2 fruit fly cellular contexts compared by ENCODE assay signal in genomic region chr2L:602439-602879, dm6.
TF ChIP-seq lines count a peak whose summit lies in the region.

Gene CG13689 (plus strand): TSS chr2L:602813.

TF ChIP-seq in whole organism, embryonic, 481 proteins besides CTCF, POLR2A, EP300 and RAD21 (continued from another document and continues in another):
- no peak for TF ChIP-seq repo (GFP tag; optimal IDR thresholded peaks at IDR 0.05; lab: Kevin White, UChicago)
- no peak for TF ChIP-seq CG15479 (GFP tag; optimal IDR thresholded peaks at IDR 0.05; lab: Kevin White, UChicago)
- TF ChIP-seq gsb (GFP tag; IDR thresholded peaks at IDR 0.05; lab: Robert Waterston, UW), result no peak
- no peak for TF ChIP-seq p53 (GFP tag; optimal IDR thresholded peaks at IDR 0.05; lab: Kevin White, UChicago)
- peak; percentile 99 for TF ChIP-seq Dip2 (GFP tag; IDR thresholded peaks at IDR 0.05; lab: Robert Waterston, UW)
- TF ChIP-seq Optix (GFP tag; IDR thresholded peaks at IDR 0.05; lab: Robert Waterston, UW), result no peak
- TF ChIP-seq CG1792 (GFP tag; optimal IDR thresholded peaks at IDR 0.05; lab: Kevin White, UChicago), result no peak
- TF ChIP-seq HmgD (GFP tag; optimal IDR thresholded peaks at IDR 0.05; lab: Kevin White, UChicago), result no peak
- TF ChIP-seq sens-2 (GFP tag; IDR thresholded peaks at IDR 0.05; lab: Robert Waterston, UW), result no peak
- TF ChIP-seq CG2129 (GFP tag; IDR thresholded peaks at IDR 0.05; lab: Robert Waterston, UW; ENCODE audit: partially characterized antibody), result no peak
- TF ChIP-seq H15 (GFP tag; IDR thresholded peaks at IDR 0.05; lab: Robert Waterston, UW), result no peak
- no peak for TF ChIP-seq CG14860 (GFP tag; IDR thresholded peaks at IDR 0.05; lab: Robert Waterston, UW; ENCODE audit: partially characterized antibody)
- TF ChIP-seq salm (tag; optimal IDR thresholded peaks at IDR 0.05; lab: Kevin White, UChicago), result no peak
- peak; percentile 49 for TF ChIP-seq Xrp1 (GFP tag; IDR thresholded peaks at IDR 0.05; lab: Robert Waterston, UW)
- TF ChIP-seq mirr (GFP tag; optimal IDR thresholded peaks at IDR 0.05; lab: Kevin White, UChicago), result no peak
- TF ChIP-seq fd64A (GFP tag; optimal IDR thresholded peaks at IDR 0.05; lab: Kevin White, UChicago), result no peak
- peak; percentile 69 for TF ChIP-seq CG14710 (tag; optimal IDR thresholded peaks at IDR 0.05; lab: Kevin White, UChicago)
- peak; percentile 20 for TF ChIP-seq pfk (GFP tag; optimal IDR thresholded peaks at IDR 0.05; lab: Kevin White, UChicago)
- peak; percentile 7 for TF ChIP-seq CG16815 (GFP tag; optimal IDR thresholded peaks at IDR 0.05; lab: Kevin White, UChicago)
- no peak for TF ChIP-seq sd (tag; optimal IDR thresholded peaks at IDR 0.05; lab: Kevin White, UChicago)
- peak; percentile 34 for TF ChIP-seq phol (tag; optimal IDR thresholded peaks at IDR 0.05; lab: Kevin White, UChicago)
- TF ChIP-seq CG1647 (GFP tag; optimal IDR thresholded peaks at IDR 0.05; lab: Kevin White, UChicago), result peak; percentile 9
- no peak for TF ChIP-seq so (GFP tag; IDR thresholded peaks at IDR 0.05; lab: Robert Waterston, UW)
- no peak for TF ChIP-seq Dbx (GFP tag; IDR thresholded peaks at IDR 0.05; lab: Robert Waterston, UW)
- peak; percentile 59 for TF ChIP-seq CG11504 (tag; optimal IDR thresholded peaks at IDR 0.05; lab: Kevin White, UChicago)
- TF ChIP-seq Adf1 (GFP tag; IDR thresholded peaks at IDR 0.05; lab: Robert Waterston, UW), result no peak
- no peak for TF ChIP-seq hkb (optimal IDR thresholded peaks at IDR 0.05; lab: Kevin White, UChicago)
- TF ChIP-seq hkb (GFP tag; IDR thresholded peaks at IDR 0.05; lab: Robert Waterston, UW), result peak; percentile 20; the same call in 1 of the 2 replicates
- no peak for TF ChIP-seq nau (GFP tag; optimal IDR thresholded peaks at IDR 0.05; lab: Kevin White, UChicago)
- TF ChIP-seq CG13894 (tag; optimal IDR thresholded peaks at IDR 0.05; lab: Kevin White, UChicago), result no peak
- TF ChIP-seq pnt (GFP tag; optimal IDR thresholded peaks at IDR 0.05; lab: Kevin White, UChicago), result peak; percentile 27
- TF ChIP-seq CG10543 (GFP tag; optimal IDR thresholded peaks at IDR 0.05; lab: Kevin White, UChicago), result no peak
- TF ChIP-seq HHEX (GFP tag; optimal IDR thresholded peaks at IDR 0.05; lab: Kevin White, UChicago), result no peak
- peak; percentile 85 for TF ChIP-seq trem (tag; optimal IDR thresholded peaks at IDR 0.05; lab: Kevin White, UChicago)
- peak; percentile 35 for TF ChIP-seq pum (GFP tag; optimal IDR thresholded peaks at IDR 0.05; lab: Kevin White, UChicago)
- peak; percentile 36 for TF ChIP-seq Max (GFP tag; optimal IDR thresholded peaks at IDR 0.05; lab: Kevin White, UChicago)
- peak; percentile 26 for TF ChIP-seq CG2202 (tag; optimal IDR thresholded peaks at IDR 0.05; lab: Kevin White, UChicago)
- peak in 1 of 2 experiments; percentile 74 for TF ChIP-seq eve (GFP tag; optimal IDR thresholded peaks at IDR 0.05; lab: Kevin White, UChicago)
- TF ChIP-seq CG10979 (tag; optimal IDR thresholded peaks at IDR 0.05; lab: Kevin White, UChicago), result peak; percentile 96
- TF ChIP-seq CG6683 (GFP tag; optimal IDR thresholded peaks at IDR 0.05; lab: Kevin White, UChicago), result no peak
- TF ChIP-seq CG11398 (GFP tag; optimal IDR thresholded peaks at IDR 0.05; lab: Kevin White, UChicago), result no peak
- no peak for TF ChIP-seq pb (GFP tag; optimal IDR thresholded peaks at IDR 0.05; lab: Kevin White, UChicago)
- TF ChIP-seq Drgx (GFP tag; IDR thresholded peaks at IDR 0.05; lab: Robert Waterston, UW), result no peak
- TF ChIP-seq sim (GFP tag; IDR thresholded peaks at IDR 0.05; lab: Robert Waterston, UW), result no peak
- TF ChIP-seq CG17385 (GFP tag; optimal IDR thresholded peaks at IDR 0.05; lab: Kevin White, UChicago), result no peak
- peak; percentile 16 for TF ChIP-seq CG8388 (GFP tag; optimal IDR thresholded peaks at IDR 0.05; lab: Kevin White, UChicago)
- TF ChIP-seq Dll (GFP tag; IDR thresholded peaks at IDR 0.05; lab: Robert Waterston, UW; ENCODE audit: partially characterized antibody), result peak; percentile 56; the same call in 2 of the 4 replicates
- TF ChIP-seq pan (optimal IDR thresholded peaks at IDR 0.05; lab: Kevin White, UChicago), result no peak
- TF ChIP-seq pan (GFP tag; optimal IDR thresholded peaks at IDR 0.05 in 1 of 2, IDR thresholded peaks at IDR 0.05 in 1 of 2), result no peak
- no peak for TF ChIP-seq oc (tag; optimal IDR thresholded peaks at IDR 0.05; lab: Kevin White, UChicago)
- no peak for TF ChIP-seq Nf-YA (GFP tag; IDR thresholded peaks at IDR 0.05; lab: Robert Waterston, UW)
- TF ChIP-seq CG11093 (GFP tag; IDR thresholded peaks at IDR 0.05; lab: Robert Waterston, UW), result no peak
- no peak for TF ChIP-seq vnd (GFP tag; IDR thresholded peaks at IDR 0.05; lab: Robert Waterston, UW; ENCODE audit: partially characterized antibody)
- no peak for TF ChIP-seq CG12744 (GFP tag; optimal IDR thresholded peaks at IDR 0.05; lab: Kevin White, UChicago)
- no peak for TF ChIP-seq NC2α (GFP tag; optimal IDR thresholded peaks at IDR 0.05; lab: Kevin White, UChicago)
- TF ChIP-seq CG4282 (GFP tag; optimal IDR thresholded peaks at IDR 0.05; lab: Kevin White, UChicago), result no peak
- peak; percentile 55 for TF ChIP-seq onecut (GFP tag; IDR thresholded peaks at IDR 0.05; lab: Robert Waterston, UW)
- no peak for TF ChIP-seq sr (GFP tag; IDR thresholded peaks at IDR 0.05; lab: Robert Waterston, UW)
- no peak for TF ChIP-seq ac (GFP tag; optimal IDR thresholded peaks at IDR 0.05; lab: Kevin White, UChicago)
- TF ChIP-seq caup (GFP tag; optimal IDR thresholded peaks at IDR 0.05; lab: Kevin White, UChicago; ENCODE audit: severe bottlenecking), result peak; percentile 32
- TF ChIP-seq knrl (GFP tag; IDR thresholded peaks at IDR 0.05; lab: Robert Waterston, UW; ENCODE audit: partially characterized antibody), result no peak
- TF ChIP-seq unc-4 (GFP tag; IDR thresholded peaks at IDR 0.05; lab: Robert Waterston, UW; ENCODE audit: partially characterized antibody), result no peak; the same call in 1 of the 2 replicates
- no peak for TF ChIP-seq Usf (GFP tag; optimal IDR thresholded peaks at IDR 0.05; lab: Kevin White, UChicago)
- no peak for TF ChIP-seq psq (GFP tag; optimal IDR thresholded peaks at IDR 0.05; lab: Kevin White, UChicago)
- peak; percentile 15; the same call in 1 of the 2 replicates for TF ChIP-seq CG10366 (GFP tag; IDR thresholded peaks at IDR 0.05; lab: Robert Waterston, UW)
- peak; percentile 53 for TF ChIP-seq CG12659 (GFP tag; optimal IDR thresholded peaks at IDR 0.05; lab: Kevin White, UChicago)
- peak; percentile 21 for TF ChIP-seq CG13775 (GFP tag; optimal IDR thresholded peaks at IDR 0.05; lab: Kevin White, UChicago)

TF ChIP-seq in whole organism, prepupa, 60 proteins besides CTCF, POLR2A, EP300 and RAD21 (continued from another document):
- peak; percentile 56 for TF ChIP-seq pdm3 (GFP tag; optimal IDR thresholded peaks at IDR 0.05; lab: Kevin White, UChicago)
- TF ChIP-seq CG10669 (GFP tag; optimal IDR thresholded peaks at IDR 0.05; lab: Kevin White, UChicago), result no peak
- no peak for TF ChIP-seq CG6276 (GFP tag; optimal IDR thresholded peaks at IDR 0.05; lab: Kevin White, UChicago)
- TF ChIP-seq esn (GFP tag; optimal IDR thresholded peaks at IDR 0.05; lab: Kevin White, UChicago), result peak; percentile 60
- peak; percentile 82 for TF ChIP-seq Eip78C (GFP tag; lab: Kevin White, UChicago)
- TF ChIP-seq Blimp-1 (GFP tag; optimal IDR thresholded peaks at IDR 0.05; lab: Kevin White, UChicago), result no peak
- TF ChIP-seq CG34406 (GFP tag; optimal IDR thresholded peaks at IDR 0.05; lab: Kevin White, UChicago), result no peak
- TF ChIP-seq CG31627 (GFP tag; optimal IDR thresholded peaks at IDR 0.05; lab: Kevin White, UChicago), result peak; percentile 56
- no peak for TF ChIP-seq CG7368 (GFP tag; optimal IDR thresholded peaks at IDR 0.05; lab: Kevin White, UChicago)
- TF ChIP-seq Sox102F (GFP tag; optimal IDR thresholded peaks at IDR 0.05; lab: Kevin White, UChicago), result no peak
- TF ChIP-seq CG6808 (GFP tag; optimal IDR thresholded peaks at IDR 0.05; lab: Kevin White, UChicago), result no peak
- TF ChIP-seq Sox14 (GFP tag; optimal IDR thresholded peaks at IDR 0.05; lab: Kevin White, UChicago), result peak; percentile 46
- peak; percentile 61 for TF ChIP-seq svp (GFP tag; lab: Kevin White, UChicago)
- TF ChIP-seq Smox (GFP tag; optimal IDR thresholded peaks at IDR 0.05; lab: Kevin White, UChicago), result peak; percentile 17
- no peak for TF ChIP-seq ss (GFP tag; optimal IDR thresholded peaks at IDR 0.05; lab: Kevin White, UChicago)
- no peak for TF ChIP-seq CG15336 (GFP tag; IDR thresholded peaks at IDR 0.05; lab: Robert Waterston, UW)
- no peak for TF ChIP-seq CG9139 (GFP tag; optimal IDR thresholded peaks at IDR 0.05; lab: Kevin White, UChicago)
- TF ChIP-seq CG10631 (GFP tag; optimal IDR thresholded peaks at IDR 0.05; lab: Kevin White, UChicago), result peak; percentile 46
- TF ChIP-seq achi (GFP tag; optimal IDR thresholded peaks at IDR 0.05; lab: Kevin White, UChicago), result no peak
- peak; percentile 10 for TF ChIP-seq CG6792 (GFP tag; optimal IDR thresholded peaks at IDR 0.05; lab: Kevin White, UChicago)
- TF ChIP-seq salr (GFP tag; optimal IDR thresholded peaks at IDR 0.05; lab: Kevin White, UChicago), result no peak
- no peak for TF ChIP-seq CG6163 (GFP tag; IDR thresholded peaks at IDR 0.05; lab: Robert Waterston, UW)
- TF ChIP-seq CG3032 (tag; optimal IDR thresholded peaks at IDR 0.05; lab: Kevin White, UChicago), result no peak
- no peak for TF ChIP-seq Ets21C (GFP tag; optimal IDR thresholded peaks at IDR 0.05; lab: Kevin White, UChicago)
- no peak for TF ChIP-seq Sox15 (GFP tag; optimal IDR thresholded peaks at IDR 0.05; lab: Kevin White, UChicago)
- no peak for TF ChIP-seq spab (GFP tag; optimal IDR thresholded peaks at IDR 0.05; lab: Kevin White, UChicago)
- no peak for TF ChIP-seq vri (GFP tag; optimal IDR thresholded peaks at IDR 0.05; lab: Kevin White, UChicago)
- no peak for TF ChIP-seq Hr38 (GFP tag; optimal IDR thresholded peaks at IDR 0.05; lab: Kevin White, UChicago)
- no peak for TF ChIP-seq CG4318 (GFP tag; optimal IDR thresholded peaks at IDR 0.05; lab: Kevin White, UChicago)
- TF ChIP-seq CG3919 (GFP tag; optimal IDR thresholded peaks at IDR 0.05; lab: Kevin White, UChicago), result peak; percentile 27
- no peak for TF ChIP-seq eg (GFP tag; IDR thresholded peaks at IDR 0.05; lab: Robert Waterston, UW)
- no peak for TF ChIP-seq fd85E (GFP tag; optimal IDR thresholded peaks at IDR 0.05; lab: Kevin White, UChicago)
- TF ChIP-seq Eip93F (GFP tag; optimal IDR thresholded peaks at IDR 0.05; lab: Kevin White, UChicago), result no peak
- TF ChIP-seq acj6 (GFP tag; optimal IDR thresholded peaks at IDR 0.05; lab: Kevin White, UChicago), result peak; percentile 31
- TF ChIP-seq Hr39 (GFP tag; optimal IDR thresholded peaks at IDR 0.05; lab: Kevin White, UChicago), result peak; percentile 51
